Worm (Caenorhabditis elegans): ENCODE results near the gene ngn-1.

- TF ChIP-seq ztf-23 (GFP tag; IDR thresholded peaks at IDR 0.05) = 0 out of 2 replicates have a peak, but pooled peaks have one; percentile 54
- TF ChIP-seq tab-1 (GFP tag; IDR thresholded peaks at IDR 0.05) = no peak
- TF ChIP-seq ref-1 (GFP tag; conservative IDR thresholded peaks at IDR 0.05) = no peak
- 0 out of 2 replicates have a peak, but pooled peaks have one; percentile 9 for TF ChIP-seq klf-2 (GFP tag; conservative IDR thresholded peaks at IDR 0.05)
- no peak for TF ChIP-seq ztf-29 (GFP tag; IDR thresholded peaks at IDR 0.05)
- TF ChIP-seq flt-1 (GFP tag; IDR thresholded peaks at IDR 0.05) = peak; percentile 49; the same call in 1 of the 2 replicates
- no peak for TF ChIP-seq med-1 (GFP tag; optimal IDR thresholded peaks at IDR 0.05; ENCODE audit: insufficient read depth)
Measured at ce11 chrIV:2601988-2602861, 25.8 kb downstream of the ngn-1 start.

Data from whole organism, midembryonic.